Fruit fly (Drosophila melanogaster) whole organism, embryonic: Measurements from ENCODE around the gene Sems.

Experiments
- CG11398 ChIP-seq: fragments of 200-800 bp; sonication (Bioruptor generic); optimal IDR thresholded peaks from 2 replicates; lab custom pipeline; 2016; ENCODE audit warnings: missing biosample characterization, missing genetic modification characterization
- CG1233 ChIP-seq: fragments of 200-800 bp; sonication (Bioruptor generic); optimal IDR thresholded peaks from 4 replicates; lab custom pipeline; 2018; ENCODE audit warnings: missing biosample characterization, mild to moderate bottlenecking, missing genetic modification characterization
- CG14860 ChIP-seq: fragments of 200-800 bp; sonication (Bioruptor generic); IDR thresholded peaks from 3 replicates; pipeline ENCODE4 v1.3.6; 2022; ENCODE audit warnings: missing biosample characterization, missing genetic modification characterization; ENCODE audit not compliant: partially characterized antibody
- CG15696 ChIP-seq: fragments of 200-800 bp; sonication (Bioruptor generic); optimal IDR thresholded peaks from 2 replicates; lab custom pipeline; 2019; ENCODE audit warnings: missing biosample characterization, mild to moderate bottlenecking, missing genetic modification characterization, moderate library complexity
- CG17361 ChIP-seq: fragments of 200-800 bp; sonication (Bioruptor generic); IDR thresholded peaks from 3 replicates; pipeline ENCODE4 v1.3.6; 2022; ENCODE audit warnings: missing biosample characterization, missing genetic modification characterization
- CG2678 ChIP-seq: fragments of 200-800 bp; sonication (Bioruptor generic); optimal IDR thresholded peaks from 3 replicates; lab custom pipeline; 2019; ENCODE audit warnings: missing biosample characterization, mild to moderate bottlenecking, missing genetic modification characterization, moderate library complexity
- CG2712 ChIP-seq: fragments of 200-800 bp; optimal IDR thresholded peaks from 3 replicates; lab custom pipeline; 2019; ENCODE audit warnings: missing biosample characterization, mild to moderate bottlenecking, missing genetic modification characterization, moderate library complexity
- CG3065 ChIP-seq: fragments of 200-800 bp; sonication (Bioruptor generic); optimal IDR thresholded peaks from 2 replicates; lab custom pipeline; 2016; ENCODE audit warnings: missing biosample characterization, missing genetic modification characterization
- CG3726 ChIP-seq: fragments of 200-800 bp; sonication (Bioruptor generic); IDR thresholded peaks from 3 replicates; pipeline ENCODE4, ENCODE4 v1.3.6; 2022; ENCODE audit warnings: missing biosample characterization, missing genetic modification characterization
- CG4730 ChIP-seq: fragments of 200-800 bp; sonication (Bioruptor generic); IDR thresholded peaks from 2 replicates; pipeline ENCODE4 v1.3.6; 2022; ENCODE audit warnings: missing biosample characterization, missing genetic modification characterization
- CG5953 ChIP-seq: fragments of 200-800 bp; sonication (Bioruptor generic); IDR thresholded peaks from 2 replicates; pipeline ENCODE4 v1.3.6; 2022; ENCODE audit warnings: missing biosample characterization, missing genetic modification characterization
- CG7745 ChIP-seq: fragments of 200-800 bp; sonication (Bioruptor generic); optimal IDR thresholded peaks from 2 replicates; lab custom pipeline; 2018; ENCODE audit warnings: missing biosample characterization, mild to moderate bottlenecking, missing genetic modification characterization, moderate library complexity
- CG7987 ChIP-seq: fragments of 200-800 bp; sonication (Bioruptor generic); optimal IDR thresholded peaks from 2 replicates; lab custom pipeline; 2018; ENCODE audit warnings: missing biosample characterization, mild to moderate bottlenecking, missing genetic modification characterization, moderate library complexity
- CG8290 ChIP-seq, 3 experiments: fragments of 200-800 bp; sonication (Bioruptor generic); optimal IDR thresholded peaks; 2 replicates each; lab custom pipeline; 2016 to 2019; ENCODE audit warnings: missing biosample characterization in 3 of 3, missing genetic modification characterization in 3 of 3, mild to moderate bottlenecking in 2 of 3, moderate library complexity in 1 of 3
- CG8765 ChIP-seq: fragments of 200-800 bp; sonication (Bioruptor generic); IDR thresholded peaks from 2 replicates; pipeline ENCODE4 v1.3.6; 2022; ENCODE audit warnings: missing biosample characterization, missing genetic modification characterization
- CG8924 ChIP-seq: fragments of 200-800 bp; optimal IDR thresholded peaks from 3 replicates; lab custom pipeline; 2019; ENCODE audit warnings: missing biosample characterization, mild to moderate bottlenecking, missing genetic modification characterization, moderate library complexity
- CG9609 ChIP-seq: fragments of 200-800 bp; sonication (Bioruptor generic); optimal IDR thresholded peaks from 3 replicates; lab custom pipeline; 2016; ENCODE audit warnings: missing biosample characterization, missing genetic modification characterization
- Dek ChIP-seq: fragments of 200-800 bp; sonication (Bioruptor generic); optimal IDR thresholded peaks from 3 replicates; lab custom pipeline; 2019; ENCODE audit warnings: missing biosample characterization, mild to moderate bottlenecking, missing genetic modification characterization, moderate library complexity
- Dip2 ChIP-seq: fragments of 200-800 bp; sonication (Bioruptor generic); IDR thresholded peaks from 2 replicates; pipeline ENCODE4 v1.3.6; 2022; ENCODE audit warnings: missing biosample characterization, missing genetic modification characterization
- Gug ChIP-seq: fragments of 200-800 bp; sonication (Bioruptor generic); IDR thresholded peaks from 4 replicates; pipeline ENCODE4 v1.3.6; 2022; ENCODE audit warnings: missing biosample characterization, missing genetic modification characterization
- HLHmδ ChIP-seq: fragments of 200-800 bp; sonication (Bioruptor generic); optimal IDR thresholded peaks from 2 replicates; lab custom pipeline; 2018; ENCODE audit warnings: missing biosample characterization, mild to moderate bottlenecking, missing genetic modification characterization, moderate library complexity
- Kr ChIP-seq: fragments of 200-800 bp; sonication (Bioruptor generic); optimal IDR thresholded peaks from 2 replicates; lab custom pipeline; 2017; ENCODE audit warnings: missing biosample characterization, mild to moderate bottlenecking, missing genetic modification characterization
- Lim3 ChIP-seq: fragments of 200-800 bp; sonication (Bioruptor generic); IDR thresholded peaks from 2 replicates; pipeline ENCODE4 v1.3.6; 2022; ENCODE audit warnings: missing biosample characterization, missing genetic modification characterization
- Med ChIP-seq: fragments of 200-800 bp; sonication (Bioruptor generic); peaks from one replicate; lab custom pipeline; 2016; ENCODE audit warnings: missing biosample characterization, missing genetic modification characterization, mild to moderate bottlenecking, inconsistent platforms, moderate library complexity
- Ptx1 ChIP-seq: fragments of 200-800 bp; sonication (Bioruptor generic); IDR thresholded peaks from 2 replicates; pipeline ENCODE4 v1.3.6; 2022; ENCODE audit warnings: missing biosample characterization, missing genetic modification characterization
- Trl ChIP-seq, 3 experiments: fragments of >200 bp in 2 of 3; fragments of 200-800 bp in 1 of 3; sonication (Bioruptor generic) in 1 of 3; optimal IDR thresholded peaks; 2 replicates in 1 of 3; 3 replicates in 2 of 3; lab custom pipeline; 2016 to 2017; ENCODE audit warnings: missing biosample characterization in 1 of 3, missing genetic modification characterization in 1 of 3
- Xrp1 ChIP-seq: fragments of 200-800 bp; sonication (Bioruptor generic); IDR thresholded peaks from 2 replicates; pipeline ENCODE4 v1.3.6; 2022; ENCODE audit warnings: missing biosample characterization, missing genetic modification characterization
- abd-A ChIP-seq: fragments of 200-800 bp; sonication (Bioruptor generic); optimal IDR thresholded peaks from 3 replicates; lab custom pipeline; 2019; ENCODE audit warnings: missing biosample characterization, mild to moderate bottlenecking, missing genetic modification characterization, moderate library complexity
- az2 ChIP-seq: fragments of 200-800 bp; sonication (Bioruptor generic); optimal IDR thresholded peaks from 3 replicates; lab custom pipeline; 2016; ENCODE audit warnings: missing biosample characterization, missing genetic modification characterization
- btn ChIP-seq: fragments of 200-800 bp; sonication (Bioruptor generic); optimal IDR thresholded peaks from 2 replicates; lab custom pipeline; 2016; ENCODE audit warnings: missing biosample characterization, missing genetic modification characterization
- ci ChIP-seq: fragments of 200-800 bp; sonication (Bioruptor generic); IDR thresholded peaks from 3 replicates; pipeline ENCODE4 v1.3.6; 2022; ENCODE audit warnings: missing biosample characterization, missing genetic modification characterization
- corto ChIP-seq: fragments of 200-800 bp; sonication (Bioruptor generic); optimal IDR thresholded peaks from 2 replicates; lab custom pipeline; 2016; ENCODE audit warnings: missing biosample characterization, mild to moderate bottlenecking, missing genetic modification characterization, moderate library complexity
- disco-r ChIP-seq: fragments of 200-800 bp; sonication (Bioruptor generic); optimal IDR thresholded peaks from 2 replicates; lab custom pipeline; 2016; ENCODE audit warnings: missing biosample characterization, missing genetic modification characterization
- dm ChIP-seq: fragments of 200-800 bp; sonication (Bioruptor generic); optimal IDR thresholded peaks from 3 replicates; lab custom pipeline; 2016; ENCODE audit warnings: missing biosample characterization, missing genetic modification characterization
- en ChIP-seq: fragments of 200-800 bp; sonication (Bioruptor generic); optimal IDR thresholded peaks from 2 replicates; lab custom pipeline; 2016; ENCODE audit warnings: missing biosample characterization, missing genetic modification characterization
- gcm ChIP-seq: fragments of 200-800 bp; sonication (Bioruptor generic); optimal IDR thresholded peaks from 2 replicates; lab custom pipeline; 2019; ENCODE audit warnings: missing biosample characterization, mild to moderate bottlenecking, missing genetic modification characterization, moderate library complexity
- gem ChIP-seq: fragments of 200-800 bp; sonication (Bioruptor generic); optimal IDR thresholded peaks from 2 replicates; lab custom pipeline; 2019; ENCODE audit warnings: missing biosample characterization, mild to moderate bottlenecking, missing genetic modification characterization, moderate library complexity
- gsb-n ChIP-seq: fragments of 200-800 bp; sonication (Bioruptor generic); optimal IDR thresholded peaks from 3 replicates; lab custom pipeline; 2018; ENCODE audit warnings: missing biosample characterization, mild to moderate bottlenecking, missing genetic modification characterization
- jumu ChIP-seq: fragments of 200-800 bp; sonication (Bioruptor generic); optimal IDR thresholded peaks from 3 replicates; lab custom pipeline; 2016; ENCODE audit warnings: missing biosample characterization, missing genetic modification characterization
- kni ChIP-seq: fragments of 200-800 bp; sonication (Bioruptor generic); optimal IDR thresholded peaks from 3 replicates; lab custom pipeline; 2017; ENCODE audit warnings: mild to moderate bottlenecking, missing biosample characterization, missing genetic modification reagents, missing genetic modification characterization
- nom ChIP-seq: fragments of 200-800 bp; sonication (Bioruptor generic); optimal IDR thresholded peaks from 2 replicates; lab custom pipeline; 2017; ENCODE audit warnings: missing biosample characterization, missing genetic modification characterization, mild to moderate bottlenecking, moderate library complexity, missing genetic modification reagents
- prd ChIP-seq, 3 experiments: fragments of >200 bp in 2 of 3; fragments of 200-800 bp in 1 of 3; sonication (Bioruptor generic) in 1 of 3; optimal IDR thresholded peaks in 2 of 3; IDR thresholded peaks in 1 of 3; 2 replicates in 2 of 3; 3 replicates in 1 of 3; pipeline versions ENCODE4 v1.3.6 to Lab custom; 2017 to 2022; ENCODE audit warnings: missing biosample characterization in 1 of 3, missing genetic modification characterization in 1 of 3
- ranshi ChIP-seq: fragments of 200-800 bp; sonication (Bioruptor generic); IDR thresholded peaks from 2 replicates; pipeline ENCODE4 v1.3.6; 2022; ENCODE audit warnings: missing biosample characterization, missing genetic modification characterization
- tio ChIP-seq: fragments of 200-800 bp; sonication (Bioruptor generic); optimal IDR thresholded peaks from 2 replicates; lab custom pipeline; 2017; ENCODE audit warnings: missing biosample characterization, missing genetic modification characterization, inconsistent platforms
- trem ChIP-seq: fragments of 200-800 bp; optimal IDR thresholded peaks from 3 replicates; lab custom pipeline; 2019; ENCODE audit warnings: missing biosample characterization, mild to moderate bottlenecking, missing genetic modification characterization, moderate library complexity
- vnd ChIP-seq: fragments of 200-800 bp; sonication (Bioruptor generic); IDR thresholded peaks from 3 replicates; pipeline ENCODE4 v1.3.6; 2022; ENCODE audit warnings: missing biosample characterization, missing genetic modification characterization; ENCODE audit not compliant: partially characterized antibody
- zen ChIP-seq: fragments of 200-800 bp; sonication (Bioruptor generic); optimal IDR thresholded peaks from 3 replicates; lab custom pipeline; 2018; ENCODE audit warnings: missing biosample characterization, mild to moderate bottlenecking, missing genetic modification characterization, moderate library complexity

Gene Sems

dm6 chr3L:20923030-20923591, 33.4 kb downstream of the Sems start (continued):
- TF ChIP-seq CG4730 (GFP tag; lab: Robert Waterston, UW) (no peak), az2 (GFP tag; lab: Kevin White, UChicago) (peak; percentile 60), Lim3 (GFP tag; lab: Robert Waterston, UW) (no peak), Trl (optimal IDR thresholded peaks at IDR 0.05; lab: Kevin White, UChicago) (no peak), Trl (GFP tag; optimal IDR thresholded peaks at IDR 0.05; lab: Kevin White, UChicago) (peak; percentile 24), CG2712 (tag; lab: Kevin White, UChicago) (peak; percentile 79), corto (no peak), Ptx1 (0 out of 2 replicates have a peak, but pooled peaks have one; percentile 27), CG3065 (GFP tag; lab: Kevin White, UChicago) (no peak), en (GFP tag; lab: Kevin White, UChicago) (peak; percentile 5), CG14860 (GFP tag; lab: Robert Waterston, UW) (no peak), ranshi (GFP tag; lab: Robert Waterston, UW) (no peak), ci (peak; percentile 65; the same call in 1 of the 3 replicates), btn (GFP tag; lab: Kevin White, UChicago) (peak; percentile 34), CG17361 (GFP tag; lab: Robert Waterston, UW) (peak; percentile 33; the same call in 1 of the 3 replicates), CG7745 (no peak), CG9609 (peak; percentile 41), gem (tag; lab: Kevin White, UChicago) (peak; percentile 72), nom (GFP tag; lab: Kevin White, UChicago) (peak; percentile 61), tio (peak; percentile 14), CG2678 (tag; lab: Kevin White, UChicago) (peak; percentile 45), CG8924 (tag; lab: Kevin White, UChicago) (peak; percentile 56), jumu (GFP tag; lab: Kevin White, UChicago) (no peak), CG7987 (GFP tag; lab: Kevin White, UChicago) (no peak), CG5953 (GFP tag; lab: Robert Waterston, UW) (no peak), dm (GFP tag; lab: Kevin White, UChicago) (no peak), CG11398 (GFP tag; lab: Kevin White, UChicago) (peak; percentile 18), trem (tag; lab: Kevin White, UChicago) (peak; percentile 64), Gug (GFP tag; lab: Robert Waterston, UW) (0 out of 4 replicates have a peak, but pooled peaks have one; percentile 25), CG15696 (tag; lab: Kevin White, UChicago) (peak; percentile 61), CG3726 (GFP tag; lab: Robert Waterston, UW) (0 out of 3 replicates have a peak, but pooled peaks have one; percentile 17), abd-A (no peak), Dek (tag; lab: Kevin White, UChicago) (no peak)
- TF ChIP-seq, all 482 proteins: peak for 164

dm6 chr3L:20922279-20922830, 34.2 kb downstream of the Sems start:
- TF ChIP-seq zen (tag; lab: Kevin White, UChicago) (peak; percentile 47), Lim3 (GFP tag; lab: Robert Waterston, UW) (0 out of 2 replicates have a peak, but pooled peaks have one; percentile 9), vnd (GFP tag; lab: Robert Waterston, UW) (peak; percentile 43; the same call in 1 of the 3 replicates), Xrp1 (GFP tag; lab: Robert Waterston, UW) (peak; percentile 49), CG8765 (GFP tag; lab: Robert Waterston, UW) (no peak), disco-r (GFP tag; lab: Kevin White, UChicago) (no peak), HLHmδ (GFP tag; lab: Kevin White, UChicago) (peak; percentile 30), gsb-n (tag; lab: Kevin White, UChicago) (peak; percentile 64), CG1233 (peak; percentile 37), CG8290 (GFP tag; optimal IDR thresholded peaks at IDR 0.05; lab: Kevin White, UChicago) (no peak), CG8290 (tag; optimal IDR thresholded peaks at IDR 0.05; lab: Kevin White, UChicago) (peak; percentile 19 to 53), gcm (GFP tag; lab: Kevin White, UChicago) (peak; percentile 23), Kr (GFP tag; lab: Kevin White, UChicago) (peak; percentile 90), Dip2 (GFP tag; lab: Robert Waterston, UW) (no peak), CG7745 (peak; percentile 36), Med (peak; percentile 64), CG7987 (GFP tag; lab: Kevin White, UChicago) (peak; percentile 49), kni (GFP tag; lab: Kevin White, UChicago) (peak; percentile 92), prd (optimal IDR thresholded peaks at IDR 0.05; lab: Kevin White, UChicago) (no peak), prd (GFP tag; IDR thresholded peaks at IDR 0.05; lab: Robert Waterston, UW) (peak; percentile 44; the same call in 2 of the 3 replicates)
